Fruit fly (Drosophila melanogaster) whole organism, wandering third instar larva: ENCODE data around the gene CG44476.

Source experiments
- Dif ChIP-seq: fragments of 200-275, 200-300 bp; sonication (Bioruptor generic); optimal IDR thresholded peaks from 2 replicates; lab custom pipeline; 2018; ENCODE audit warnings: missing biosample characterization, missing genetic modification characterization; ENCODE audit not compliant: partially characterized antibody
- HLH106 ChIP-seq: fragments of 200-800 bp; optimal IDR thresholded peaks from 3 replicates; lab custom pipeline; 2019; ENCODE audit warnings: missing biosample characterization, mild to moderate bottlenecking, missing genetic modification characterization, moderate library complexity
- Hr83 ChIP-seq: fragments of 200-300 bp; sonication (Bioruptor generic); optimal IDR thresholded peaks from 2 replicates; lab custom pipeline; 2016; ENCODE audit warnings: missing biosample characterization, mild to moderate bottlenecking, missing genetic modification characterization, moderate library complexity; ENCODE audit not compliant: poor library complexity, severe bottlenecking
- Jra ChIP-seq: sonication (Bioruptor generic); optimal IDR thresholded peaks from 2 replicates; lab custom pipeline; 2016; ENCODE audit warnings: missing biosample characterization, missing genetic modification characterization
- brk ChIP-seq: fragments of 200-800 bp; sonication (Bioruptor generic); optimal IDR thresholded peaks from 2 replicates; lab custom pipeline; 2016; ENCODE audit warnings: missing biosample characterization, mild to moderate bottlenecking, missing genetic modification characterization
- dmrt93B ChIP-seq: fragments of 200-800 bp; sonication (Bioruptor generic); optimal IDR thresholded peaks from 2 replicates; lab custom pipeline; 2018; ENCODE audit warnings: missing biosample characterization, mild to moderate bottlenecking, missing genetic modification characterization
- ey ChIP-seq: fragments of 200-800 bp; sonication (Bioruptor generic); optimal IDR thresholded peaks from 2 replicates; lab custom pipeline; 2016; ENCODE audit warnings: missing biosample characterization, missing genetic modification characterization
- lola ChIP-seq: fragments of >200 bp; optimal IDR thresholded peaks from 2 replicates; lab custom pipeline; 2017; ENCODE audit warnings: missing biosample characterization, missing genetic modification characterization
- psq ChIP-seq: fragments of 200-800 bp; sonication (Bioruptor generic); optimal IDR thresholded peaks from 3 replicates; lab custom pipeline; 2017; ENCODE audit warnings: missing biosample characterization, mild to moderate bottlenecking, missing genetic modification characterization, moderate library complexity
- rgr ChIP-seq: fragments of 200-800 bp; sonication (Bioruptor generic); optimal IDR thresholded peaks from 3 replicates; lab custom pipeline; 2016; ENCODE audit warnings: missing biosample characterization, mild to moderate bottlenecking, missing genetic modification characterization
- sage ChIP-seq: fragments of 200-800 bp; sonication (Bioruptor generic); optimal IDR thresholded peaks from 2 replicates; lab custom pipeline; 2016; ENCODE audit warnings: missing biosample characterization, mild to moderate bottlenecking, missing genetic modification characterization
- usp ChIP-seq: fragments of >200 bp; optimal IDR thresholded peaks from 2 replicates; lab custom pipeline; 2017; ENCODE audit warnings: missing biosample characterization, missing genetic modification characterization
- woc ChIP-seq: sonication (Bioruptor generic); optimal IDR thresholded peaks from 2 replicates; lab custom pipeline; 2016; ENCODE audit warnings: missing biosample characterization, mild to moderate bottlenecking, missing genetic modification characterization

DNA sequence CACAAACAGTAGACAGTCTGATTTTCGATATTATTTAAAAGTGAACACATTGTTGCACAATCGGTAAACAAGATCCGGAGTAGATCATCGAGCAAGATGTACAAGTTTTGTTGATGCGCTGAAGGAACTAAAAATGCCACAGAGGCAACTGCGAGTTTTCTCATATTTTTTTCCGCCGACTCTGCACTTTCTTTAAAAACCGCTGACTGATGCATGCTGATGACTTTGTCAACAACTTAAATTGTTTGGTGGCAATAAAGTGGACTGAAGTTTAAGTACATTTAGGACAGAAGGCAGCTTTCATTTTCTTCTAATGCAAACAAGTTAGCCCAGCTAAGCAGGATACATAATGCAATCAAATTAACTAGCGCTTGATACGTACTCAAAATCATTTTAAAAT, 544 bp downstream of the CG44476 start:
- TF ChIP-seq usp: no peak
- TF ChIP-seq sage: no peak
- TF ChIP-seq Jra (GFP tag; lab: Kevin White, UChicago): no peak
- TF ChIP-seq Dif (GFP tag; lab: Kevin White, UChicago): no peak
- no peak for TF ChIP-seq rgr
- no peak for TF ChIP-seq woc (GFP tag; lab: Kevin White, UChicago)
- TF ChIP-seq lola: no peak
- TF ChIP-seq Hr83 (GFP tag; lab: Kevin White, UChicago): no peak
- TF ChIP-seq psq (GFP tag; lab: Kevin White, UChicago): no peak
- TF ChIP-seq HLH106: no peak
- TF ChIP-seq ey (GFP tag; lab: Kevin White, UChicago): no peak
- no peak for TF ChIP-seq dmrt93B
- TF ChIP-seq brk (GFP tag; lab: Kevin White, UChicago): no peak
